Fruit fly (Drosophila melanogaster): ENCODE measurements around the gene nullo.

The nullo gene

dm6 chrX:7094861-7095260 is 45.6 kb downstream of the nullo start (continued):
- TF ChIP-seq dysf (GFP tag; IDR thresholded peaks at IDR 0.05) (0 out of 3 replicates have a peak, but pooled peaks have one; percentile 18), sr (GFP tag; IDR thresholded peaks at IDR 0.05) (no peak), mam (GFP tag; optimal IDR thresholded peaks at IDR 0.05) (no peak), CrebB (tag; optimal IDR thresholded peaks at IDR 0.05) (no peak), CG8478 (optimal IDR thresholded peaks at IDR 0.05) (no peak), grn (GFP tag; optimal IDR thresholded peaks at IDR 0.05) (no peak), Mad (GFP tag; optimal IDR thresholded peaks at IDR 0.05) (no peak), ttk (GFP tag; IDR thresholded peaks at IDR 0.05) (no peak), caup (GFP tag; optimal IDR thresholded peaks at IDR 0.05; ENCODE audit: severe bottlenecking) (no peak), disco-r (GFP tag; optimal IDR thresholded peaks at IDR 0.05) (no peak), E2f1 (GFP tag; IDR thresholded peaks at IDR 0.05) (0 out of 2 replicates have a peak, but pooled peaks have one; percentile 10), Poxn (GFP tag; IDR thresholded peaks at IDR 0.05) (no peak), bcd (GFP tag; optimal IDR thresholded peaks at IDR 0.05) (peak; percentile 6), Blimp-1 (GFP tag; optimal IDR thresholded peaks at IDR 0.05) (peak; percentile 69), unpg (GFP tag; optimal IDR thresholded peaks at IDR 0.05) (peak; percentile 46), CG12299 (tag; optimal IDR thresholded peaks at IDR 0.05) (no peak), stwl (tag; optimal IDR thresholded peaks at IDR 0.05) (no peak), tup (GFP tag; optimal IDR thresholded peaks at IDR 0.05) (no peak), ac (GFP tag; optimal IDR thresholded peaks at IDR 0.05) (no peak), CG32532 (GFP tag; IDR thresholded peaks at IDR 0.05) (no peak), CG1832 (GFP tag; optimal IDR thresholded peaks at IDR 0.05) (no peak), sd (tag; optimal IDR thresholded peaks at IDR 0.05) (no peak), her (GFP tag; optimal IDR thresholded peaks at IDR 0.05) (no peak), Fer3 (tag; optimal IDR thresholded peaks at IDR 0.05) (no peak), Usf (GFP tag; optimal IDR thresholded peaks at IDR 0.05) (no peak), vfl (GFP tag; optimal IDR thresholded peaks at IDR 0.05) (no peak), ATbp (GFP tag; optimal IDR thresholded peaks at IDR 0.05) (peak; percentile 47), eve (GFP tag; optimal IDR thresholded peaks at IDR 0.05) (no peak), CG5245 (GFP tag; optimal IDR thresholded peaks at IDR 0.05) (no peak), seq (GFP tag; IDR thresholded peaks at IDR 0.05) (no peak), Neu2 (GFP tag; optimal IDR thresholded peaks at IDR 0.05; ENCODE audit: borderline replicate concordance) (no peak), CG3163 (GFP tag; optimal IDR thresholded peaks at IDR 0.05) (no peak), Hey (tag; optimal IDR thresholded peaks at IDR 0.05) (no peak), cas (GFP tag; IDR thresholded peaks at IDR 0.05) (no peak), Spps (tag; optimal IDR thresholded peaks at IDR 0.05) (no peak), tin (GFP tag; optimal IDR thresholded peaks at IDR 0.05) (no peak), CG2202 (tag; optimal IDR thresholded peaks at IDR 0.05) (no peak), sob (GFP tag; IDR thresholded peaks at IDR 0.05) (no peak), CG10274 (GFP tag; optimal IDR thresholded peaks at IDR 0.05) (no peak), nau (GFP tag; optimal IDR thresholded peaks at IDR 0.05) (no peak), shn (GFP tag; optimal IDR thresholded peaks at IDR 0.05) (no peak), HLHmδ (GFP tag; optimal IDR thresholded peaks at IDR 0.05) (no peak), CG6683 (GFP tag; optimal IDR thresholded peaks at IDR 0.05) (no peak), Hmr (GFP tag; optimal IDR thresholded peaks at IDR 0.05) (no peak), inv (GFP tag; IDR thresholded peaks at IDR 0.05; ENCODE audit: partially characterized antibody) (no peak), trem (tag; optimal IDR thresholded peaks at IDR 0.05) (no peak), CG10959 (GFP tag; IDR thresholded peaks at IDR 0.05) (no peak), D19A (tag; optimal IDR thresholded peaks at IDR 0.05) (peak; percentile 61), CG12659 (GFP tag; optimal IDR thresholded peaks at IDR 0.05) (no peak), Vsx1 (GFP tag; optimal IDR thresholded peaks at IDR 0.05) (no peak), tll (GFP tag; optimal IDR thresholded peaks at IDR 0.05) (no peak)
